Fruit fly (Drosophila melanogaster) S2 (cell line): ENCODE results near the gene Eogt.

Experiments used
- CG8478 ChIP-seq: fragments of >200 bp; optimal IDR thresholded peaks from 2 replicates; lab custom pipeline; 2018
- CTCF ChIP-seq, 2 experiments: fragments of >200 bp; optimal IDR thresholded peaks; 2 replicates each; lab custom pipeline; 2018

DNA sequence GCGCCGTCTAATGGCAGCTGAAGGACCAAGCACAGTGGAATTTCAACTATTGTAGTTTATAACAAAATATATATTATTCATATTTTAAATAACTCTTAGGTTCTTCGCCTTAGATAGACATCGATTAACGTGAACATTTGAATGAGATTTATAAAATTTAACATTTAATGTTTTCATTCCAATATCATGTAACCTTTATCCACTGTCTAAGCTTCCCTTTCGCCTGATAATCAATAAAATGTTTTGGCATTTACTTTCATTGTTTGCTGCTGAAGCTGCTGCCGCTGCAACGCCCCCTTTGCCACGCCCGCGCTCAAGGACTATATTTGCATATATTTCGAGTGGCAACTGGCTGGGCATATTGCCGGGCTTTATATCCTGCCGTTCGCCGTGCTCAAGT is 14.0 kb downstream of the Eogt start:
- TF ChIP-seq CTCF (optimal IDR thresholded peaks at IDR 0.05; lab: Kevin White, UChicago) (no peak), CG8478 (no peak)
